Worm (Caenorhabditis elegans) whole organism, L3 larva: ENCODE results near the gene sma-3.

Experiments
- ama-1 ChIP-seq: fragments of 150-350 bp; optimal IDR thresholded peaks from 2 replicates; lab custom pipeline; 2018
- ceh-28 ChIP-seq: fragments of 150-350 bp; optimal IDR thresholded peaks from 2 replicates; lab custom pipeline; 2014; ENCODE audit warnings: missing biosample characterization, missing genetic modification reagents, missing genetic modification characterization
- fkh-10 ChIP-seq: sonication (generic microtip); optimal IDR thresholded peaks from 2 replicates; lab custom pipeline; 2017; ENCODE audit warnings: missing biosample characterization, missing genetic modification reagents, missing genetic modification characterization
- fos-1 ChIP-seq: fragments of 150-350 bp; optimal IDR thresholded peaks from 2 replicates; lab custom pipeline; 2014; ENCODE audit warnings: missing biosample characterization, missing genetic modification characterization
- mdl-1 ChIP-seq: fragments of 150-350 bp; optimal IDR thresholded peaks from 2 replicates; lab custom pipeline; 2014; ENCODE audit warnings: missing biosample characterization, missing genetic modification characterization
- nhr-12 ChIP-seq: fragments of 150-350 bp; optimal IDR thresholded peaks from 2 replicates; lab custom pipeline; 2014; ENCODE audit warnings: missing biosample characterization, missing genetic modification characterization
- nhr-23 ChIP-seq: fragments of 150-350 bp; optimal IDR thresholded peaks from 2 replicates; lab custom pipeline; 2014; ENCODE audit warnings: missing biosample characterization, missing genetic modification reagents, missing genetic modification characterization
- nhr-237 ChIP-seq: fragments of 150-350 bp; optimal IDR thresholded peaks from 2 replicates; lab custom pipeline; 2014; ENCODE audit warnings: missing biosample characterization, missing genetic modification characterization
- nhr-67 ChIP-seq: fragments of 150-350 bp; optimal IDR thresholded peaks from 2 replicates; lab custom pipeline; 2014; ENCODE audit warnings: missing biosample characterization, missing genetic modification characterization
- sea-2 ChIP-seq: fragments of 150-350 bp; sonication (generic microtip); optimal IDR thresholded peaks from 4 replicates; lab custom pipeline; 2014; ENCODE audit warnings: missing biosample characterization, missing genetic modification reagents, missing genetic modification characterization
- skn-1 ChIP-seq: fragments of 150-350 bp; optimal IDR thresholded peaks from 2 replicates; lab custom pipeline; 2014; ENCODE audit warnings: missing biosample characterization, missing genetic modification characterization
- snpc-4 ChIP-seq: fragments of 150-350 bp; optimal IDR thresholded peaks from 2 replicates; lab custom pipeline; 2014; ENCODE audit warnings: missing biosample characterization, missing genetic modification characterization
- zag-1 ChIP-seq: fragments of 150-350 bp; optimal IDR thresholded peaks from 2 replicates; lab custom pipeline; 2014; ENCODE audit warnings: missing biosample characterization, missing genetic modification characterization
- ztf-11 ChIP-seq: fragments of 150-350 bp; optimal IDR thresholded peaks from 2 replicates; lab custom pipeline; 2014; ENCODE audit warnings: missing biosample characterization, missing genetic modification characterization

- TF ChIP-seq snpc-4 (tag; lab: Kevin White, UChicago) = no peak
- TF ChIP-seq sea-2 (GFP tag; lab: Kevin White, UChicago) = no peak
- TF ChIP-seq ceh-28 (tag; lab: Kevin White, UChicago) = no peak
- no peak for TF ChIP-seq fkh-10 (GFP tag; lab: Kevin White, UChicago)
- TF ChIP-seq nhr-237 (tag; lab: Kevin White, UChicago) = no peak
- TF ChIP-seq skn-1 (tag; lab: Kevin White, UChicago) = no peak
- no peak for TF ChIP-seq fos-1
- TF ChIP-seq ztf-11 = no peak
- no peak for TF ChIP-seq nhr-23 (tag; lab: Kevin White, UChicago)
- no peak for TF ChIP-seq mdl-1 (tag; lab: Kevin White, UChicago)
- no peak for TF ChIP-seq nhr-12
- TF ChIP-seq ama-1 (lab: Kevin White, UChicago) = no peak
- no peak for TF ChIP-seq zag-1 (tag; lab: Kevin White, UChicago)
- TF ChIP-seq nhr-67 (tag; lab: Kevin White, UChicago) = no peak
These were observed 37.6 kb downstream of the sma-3 start for ce11 chrIII:6826137-6826536.
